Worm (Caenorhabditis elegans) whole organism, midembryonic: Measurements from ENCODE around the gene scl-23.
"Not testable (repeated sequence)": the region's sequence is repeated elsewhere in the genome, so short reads cannot be mapped to it uniquely, and the experiment has no call there.

Source experiments
- T22C8.4 ChIP-seq: fragments of 200-800 bp; sonication (Bioruptor generic); IDR thresholded peaks from 2 replicates; pipeline ENCODE4 v1.3.6; 2022; ENCODE audit warnings: missing genetic modification characterization, missing compliant biosample characterization
- cog-1 ChIP-seq: sonication (generic microtip); optimal IDR thresholded peaks from 2 replicates; lab custom pipeline; 2016; ENCODE audit warnings: missing genetic modification characterization, missing compliant biosample characterization
- flt-1 ChIP-seq: fragments of 200-800 bp; sonication (Bioruptor generic); IDR thresholded peaks from 2 replicates; pipeline ENCODE4 v1.3.6; 2022; ENCODE audit warnings: missing genetic modification characterization, missing compliant biosample characterization
- klf-2 ChIP-seq: fragments of 200-800 bp; sonication (Bioruptor generic); conservative IDR thresholded peaks from 2 replicates; pipeline ENCODE4 v1.3.6; 2022; ENCODE audit warnings: missing genetic modification reagents, missing genetic modification characterization, missing compliant biosample characterization
- med-1 ChIP-seq: sonication (generic microtip); optimal IDR thresholded peaks from 2 replicates; lab custom pipeline; 2017; ENCODE audit warnings: missing genetic modification characterization, mild to moderate bottlenecking, missing compliant biosample characterization, antibody characterized with exemption, missing genetic modification reagents; ENCODE audit not compliant: insufficient read depth
- ref-1 ChIP-seq: fragments of 200-800 bp; sonication (Bioruptor generic); conservative IDR thresholded peaks from 2 replicates; pipeline ENCODE4 v1.3.6; 2022; ENCODE audit warnings: missing genetic modification reagents, missing genetic modification characterization, missing compliant biosample characterization
- tab-1 ChIP-seq: fragments of 200-800 bp; sonication (Bioruptor generic); IDR thresholded peaks from 2 replicates; pipeline ENCODE4 v1.3.6; 2022; ENCODE audit warnings: missing genetic modification characterization, missing compliant biosample characterization
- ztf-23 ChIP-seq: fragments of 200-800 bp; sonication (Bioruptor generic); IDR thresholded peaks from 2 replicates; pipeline ENCODE4 v1.3.6; 2022; ENCODE audit warnings: missing genetic modification reagents, missing genetic modification characterization, missing compliant biosample characterization
- ztf-29 ChIP-seq: fragments of 200-800 bp; sonication (Bioruptor generic); IDR thresholded peaks from 2 replicates; pipeline ENCODE4 v1.3.6; 2022; ENCODE audit warnings: missing genetic modification reagents, missing genetic modification characterization, missing compliant biosample characterization

The scl-23 gene

ce11 chrIV:77421-77820 lies 12.5 kb downstream of the scl-23 start:
- TF ChIP-seq ztf-23 (GFP tag; lab: Robert Waterston, UW) (no peak), ref-1 (GFP tag; lab: Robert Waterston, UW) (no peak), T22C8.4 (no peak), flt-1 (GFP tag; lab: Robert Waterston, UW) (no peak), tab-1 (no peak), klf-2 (no peak), ztf-29 (no peak), cog-1 (tag; lab: Kevin White, UChicago) (no peak), med-1 (GFP tag; lab: Kevin White, UChicago) (no peak)

- TF ChIP-seq cog-1 (tag; lab: Kevin White, UChicago) (no peak), flt-1 (GFP tag; lab: Robert Waterston, UW) (no peak), tab-1 (no peak), med-1 (GFP tag; lab: Kevin White, UChicago) (no peak), klf-2 (no peak), ztf-29 (no peak), ref-1 (GFP tag; lab: Robert Waterston, UW) (no peak), ztf-23 (GFP tag; lab: Robert Waterston, UW) (no peak), T22C8.4 (no peak)
Measured at ce11 chrIV:76070-76469, 13.8 kb downstream of the scl-23 start, which contains the start of gene T05C7.8. Gene T05C7.8, plus strand, starts transcription at chrIV:76370.

DNA sequence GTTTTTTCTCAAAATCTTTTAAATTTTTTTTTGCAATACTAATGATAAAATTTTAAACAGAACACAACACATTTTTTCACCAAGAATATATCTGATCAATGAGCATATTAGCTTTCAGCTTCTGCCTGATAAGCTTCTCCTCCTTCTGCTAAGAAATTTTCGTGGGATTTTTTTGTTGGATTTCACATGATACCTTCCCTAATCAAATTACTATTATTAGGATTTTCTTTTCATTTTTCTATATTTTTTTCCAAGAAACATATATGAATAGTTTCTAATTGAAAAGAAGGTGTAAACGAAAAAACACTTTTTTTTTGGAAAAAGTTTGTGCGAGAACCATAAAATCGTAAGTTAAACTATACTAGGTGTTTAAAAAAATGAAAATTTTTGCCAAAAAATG lies 16.7 kb downstream of the scl-23 start:
- TF ChIP-seq ztf-23 (GFP tag; lab: Robert Waterston, UW) (no peak), klf-2 (no peak), ref-1 (GFP tag; lab: Robert Waterston, UW) (no peak), T22C8.4 (no peak), med-1 (GFP tag; lab: Kevin White, UChicago) (no peak), cog-1 (tag; lab: Kevin White, UChicago) (no peak), tab-1 (no peak), ztf-29 (no peak), flt-1 (GFP tag; lab: Robert Waterston, UW) (no peak)

DNA sequence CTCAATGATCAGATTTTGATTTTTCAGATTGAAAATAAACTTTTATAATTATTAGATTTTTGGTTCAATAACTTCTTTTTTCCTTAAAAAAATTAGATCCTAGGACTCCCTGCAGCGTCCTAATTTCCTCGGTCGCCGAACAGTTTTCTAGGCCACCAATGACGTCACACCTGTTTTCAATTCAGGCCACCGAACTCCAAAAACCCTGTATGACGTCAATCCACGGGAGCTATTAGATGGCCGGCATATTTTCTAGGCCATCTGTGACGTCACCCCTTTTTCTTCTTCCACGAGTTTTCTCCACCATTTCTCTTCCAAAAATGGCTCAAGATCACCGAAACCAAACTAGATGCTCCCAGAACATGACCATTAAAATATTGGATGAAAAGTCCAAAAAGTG lies 18.6 kb downstream of the scl-23 start:
- TF ChIP-seq ztf-23 (GFP tag; lab: Robert Waterston, UW) (no peak), cog-1 (tag; lab: Kevin White, UChicago) (no peak), ref-1 (GFP tag; lab: Robert Waterston, UW) (no peak), klf-2 (no peak), T22C8.4 (no peak), med-1 (GFP tag; lab: Kevin White, UChicago) (no peak), flt-1 (GFP tag; lab: Robert Waterston, UW) (no peak), ztf-29 (no peak), tab-1 (no peak)

DNA sequence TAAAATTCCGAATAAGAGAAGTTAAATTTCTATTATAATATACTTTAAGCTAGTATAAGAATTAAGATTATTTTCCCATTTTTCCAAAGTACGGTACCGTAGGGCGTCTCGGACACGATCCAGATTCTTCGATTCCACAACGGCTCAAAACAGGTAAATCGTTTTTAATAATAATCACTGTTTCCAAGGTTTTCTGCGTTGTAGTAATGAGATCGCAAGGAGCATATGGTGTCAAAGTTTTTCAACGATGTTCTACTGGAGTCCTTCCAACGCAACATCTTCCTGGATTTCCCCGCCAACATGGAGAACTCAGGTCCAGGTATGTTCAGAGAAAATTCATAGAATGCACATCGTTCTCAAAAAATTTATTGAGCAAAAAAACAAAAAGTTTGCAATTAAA lies 28.4 kb downstream of the scl-23 start, which contains the start of gene T05C7.7:
TSS of gene T05C7.7 (plus strand) at position 301 of the 400 bp plus-strand sequence.
- TF ChIP-seq ztf-29; T22C8.4; cog-1 (tag; lab: Kevin White, UChicago): not testable (repeated sequence)

- TF ChIP-seq ztf-23 (GFP tag; lab: Robert Waterston, UW): no peak
- TF ChIP-seq med-1 (GFP tag; lab: Kevin White, UChicago): no peak
- no peak for TF ChIP-seq ztf-29
- no peak for TF ChIP-seq cog-1 (tag; lab: Kevin White, UChicago)
Measured at ce11 chrIV:58818-59217, 31.1 kb downstream of the scl-23 start, which contains the start of gene T05C7.5. Gene T05C7.5, minus strand, starts transcription at chrIV:58918.

- no peak for TF ChIP-seq tab-1
- TF ChIP-seq T22C8.4: no peak
- TF ChIP-seq cog-1 (tag; lab: Kevin White, UChicago): no peak
- TF ChIP-seq klf-2: no peak
- TF ChIP-seq ztf-29: no peak
- TF ChIP-seq ztf-23 (GFP tag; lab: Robert Waterston, UW): no peak
- TF ChIP-seq flt-1 (GFP tag; lab: Robert Waterston, UW): no peak
- no peak for TF ChIP-seq med-1 (GFP tag; lab: Kevin White, UChicago)
- no peak for TF ChIP-seq ref-1 (GFP tag; lab: Robert Waterston, UW)
Measured at ce11 chrIV:53539-53938, 36.4 kb downstream of the scl-23 start, which contains the start of gene T05C7.4. Gene T05C7.4, minus strand, starts transcription at chrIV:53639.

- TF ChIP-seq flt-1 (GFP tag; lab: Robert Waterston, UW): 0 out of 2 replicates have a peak, but pooled peaks have one; percentile 23
- TF ChIP-seq cog-1 (tag; lab: Kevin White, UChicago): no peak
Measured at ce11 chrIV:51219-51618, 38.7 kb downstream of the scl-23 start.

ce11 chrIV:48780-49179 lies 41.1 kb downstream of the scl-23 start, which contains the start of gene frm-5.1:
Gene frm-5.1, minus strand, starts transcription at chrIV:48880.
- TF ChIP-seq T22C8.4 (no peak), klf-2 (no peak), tab-1 (no peak), ztf-29 (no peak), cog-1 (tag; lab: Kevin White, UChicago) (no peak), med-1 (GFP tag; lab: Kevin White, UChicago) (no peak), ref-1 (GFP tag; lab: Robert Waterston, UW) (no peak), flt-1 (GFP tag; lab: Robert Waterston, UW) (no peak), ztf-23 (GFP tag; lab: Robert Waterston, UW) (no peak)
